Worm (Caenorhabditis elegans) whole organism, L1 larva: ENCODE measurements around the gene cnnm-3.

Experiments
- ceh-8 ChIP-seq: fragments of 200-800 bp; sonication (Bioruptor generic); optimal IDR thresholded peaks from 2 replicates; lab custom pipeline; 2018; ENCODE audit warnings: mild to moderate bottlenecking, missing genetic modification characterization, moderate library complexity, missing compliant biosample characterization
- elt-2 ChIP-seq: sonication (generic microtip); optimal IDR thresholded peaks from 2 replicates; lab custom pipeline; 2016; ENCODE audit warnings: missing genetic modification characterization, mild to moderate bottlenecking, inconsistent platforms, missing compliant biosample characterization, missing genetic modification reagents
- elt-3 ChIP-seq, 6 experiments: fragments of 150-350 bp in 1 of 6; sonication (generic microtip); optimal IDR thresholded peaks; 2 replicates each; lab custom pipeline; 2017 to 2018; ENCODE audit warnings: missing biosample characterization in 6 of 6, missing genetic modification characterization in 6 of 6, inconsistent platforms in 1 of 6
- fos-1 ChIP-seq: fragments of 150-350 bp; optimal IDR thresholded peaks from 2 replicates; lab custom pipeline; 2014; ENCODE audit warnings: missing biosample characterization, missing genetic modification characterization
- jun-1 ChIP-seq: fragments of 150-350 bp; optimal IDR thresholded peaks from 2 replicates; lab custom pipeline; 2014; ENCODE audit warnings: missing biosample characterization, missing genetic modification reagents, missing genetic modification characterization
- lin-15B ChIP-seq: fragments of 150-350 bp; sonication (generic microtip); optimal IDR thresholded peaks from 3 replicates; lab custom pipeline; 2014; ENCODE audit warnings: missing biosample characterization, missing genetic modification characterization
- lsy-2 ChIP-seq, 2 experiments: fragments of 150-350 bp; optimal IDR thresholded peaks; 2 replicates each; lab custom pipeline; 2014; ENCODE audit warnings: missing biosample characterization in 2 of 2, missing genetic modification characterization in 2 of 2
- mdl-1 ChIP-seq, 2 experiments: fragments of 150-350 bp; optimal IDR thresholded peaks; 2 replicates each; lab custom pipeline; 2014 to 2017; ENCODE audit warnings: missing biosample characterization in 2 of 2, missing genetic modification characterization in 2 of 2, inconsistent platforms in 1 of 2
- nhr-28 ChIP-seq: fragments of 150-350 bp; optimal IDR thresholded peaks from 2 replicates; lab custom pipeline; 2014; ENCODE audit warnings: missing biosample characterization, missing genetic modification characterization
- pqm-1 ChIP-seq: sonication (generic microtip); optimal IDR thresholded peaks from 3 replicates; lab custom pipeline; 2017; ENCODE audit warnings: missing biosample characterization, missing genetic modification characterization
- ztf-11 ChIP-seq, 2 experiments: sonication (generic microtip); optimal IDR thresholded peaks; 2 replicates each; lab custom pipeline; 2016 to 2017; ENCODE audit warnings: missing genetic modification characterization in 2 of 2, missing biosample characterization in 1 of 2, missing compliant biosample characterization in 1 of 2
- ztf-4 ChIP-seq: fragments of 150-350 bp; optimal IDR thresholded peaks from 2 replicates; lab custom pipeline; 2014; ENCODE audit warnings: missing biosample characterization, missing genetic modification characterization

ce11 chrX:3080825-3081224 lies 35.2 kb upstream of the cnnm-3 start, which contains the start of gene twk-16:
- TF ChIP-seq pqm-1 (tag; lab: Kevin White, UChicago) (no peak), nhr-28 (tag; lab: Kevin White, UChicago) (no peak), ceh-8 (GFP tag; lab: Kevin White, UChicago) (no peak), fos-1 (tag; lab: Kevin White, UChicago) (no peak), elt-3 (tag; optimal IDR thresholded peaks at IDR 0.05; lab: Kevin White, UChicago) (no peak), ztf-11 (tag; optimal IDR thresholded peaks at IDR 0.05; lab: Kevin White, UChicago) (no peak), lin-15B (tag; lab: Kevin White, UChicago) (no peak), mdl-1 (tag; optimal IDR thresholded peaks at IDR 0.05; lab: Kevin White, UChicago) (no peak), ztf-4 (tag; lab: Kevin White, UChicago) (no peak), elt-2 (tag; lab: Kevin White, UChicago) (no peak), jun-1 (tag; lab: Kevin White, UChicago) (no peak), lsy-2 (tag; optimal IDR thresholded peaks at IDR 0.05; lab: Kevin White, UChicago) (no peak)
